Fruit fly (Drosophila melanogaster): ENCODE data around the gene Elys.

DNA sequence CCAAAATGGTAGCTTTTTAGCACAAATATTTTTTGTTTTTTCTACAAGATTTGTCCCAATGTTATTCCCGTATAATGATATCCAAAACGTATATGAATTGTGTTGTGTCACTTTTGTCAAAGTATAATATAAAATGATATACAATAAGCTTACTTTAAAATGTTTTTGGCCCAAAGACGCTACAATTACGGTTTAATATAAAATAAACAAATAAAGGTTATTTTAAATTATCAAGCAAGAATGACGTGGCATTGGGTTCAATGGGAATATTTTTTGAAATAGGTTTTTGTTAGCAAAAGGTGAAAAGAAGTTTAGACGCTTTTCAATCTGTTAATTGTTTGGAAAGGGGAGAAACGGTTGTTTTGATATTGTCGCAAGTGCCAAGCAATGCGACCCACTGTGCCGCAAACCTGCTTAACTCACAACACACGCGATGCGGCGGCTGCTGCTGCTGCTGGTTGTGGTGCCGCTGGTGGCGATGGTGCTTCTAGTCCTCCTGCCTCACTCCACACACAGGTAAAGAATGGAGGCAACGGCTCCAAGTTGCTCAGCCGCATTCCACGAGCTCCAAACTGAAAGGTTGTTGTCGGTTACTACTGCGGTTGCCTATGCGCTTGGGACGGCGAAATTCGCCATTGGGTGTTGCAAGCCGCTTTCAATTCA lies 11.2 kb downstream of the Elys start:
- TF ChIP-seq CG1602 (GFP tag; optimal IDR thresholded peaks at IDR 0.05) (peak; percentile 43), Vsx1 (GFP tag; optimal IDR thresholded peaks at IDR 0.05) (no peak), CG31441 (GFP tag; IDR thresholded peaks at IDR 0.05) (no peak; the same call in 1 of the 2 replicates), CG7357 (GFP tag; IDR thresholded peaks at IDR 0.05) (no peak), CG11085 (GFP tag; IDR thresholded peaks at IDR 0.05) (no peak), CG6683 (GFP tag; optimal IDR thresholded peaks at IDR 0.05) (no peak), cas (GFP tag; IDR thresholded peaks at IDR 0.05) (no peak), dm (GFP tag; optimal IDR thresholded peaks at IDR 0.05) (no peak), CG1603 (tag; optimal IDR thresholded peaks at IDR 0.05) (no peak), Gug (GFP tag; IDR thresholded peaks at IDR 0.05) (no peak), CG15011 (GFP tag; optimal IDR thresholded peaks at IDR 0.05) (peak; percentile 57), CG3407 (GFP tag; optimal IDR thresholded peaks at IDR 0.05) (no peak), D19B (GFP tag; optimal IDR thresholded peaks at IDR 0.05) (peak; percentile 32), klu (GFP tag; IDR thresholded peaks at IDR 0.05) (no peak)

Measured in whole organism, embryonic.